Fruit fly (Drosophila melanogaster) ovary, adult (tissue): ENCODE data around the gene CG18262.

Experiments
- CG17801 ChIP-seq: fragments of 200-800 bp; optimal IDR thresholded peaks from 2 replicates; lab custom pipeline; 2019; ENCODE audit warnings: missing biosample characterization, mild to moderate bottlenecking, missing genetic modification characterization, moderate library complexity; ENCODE audit not compliant: partially characterized antibody

The CG18262 gene

DNA sequence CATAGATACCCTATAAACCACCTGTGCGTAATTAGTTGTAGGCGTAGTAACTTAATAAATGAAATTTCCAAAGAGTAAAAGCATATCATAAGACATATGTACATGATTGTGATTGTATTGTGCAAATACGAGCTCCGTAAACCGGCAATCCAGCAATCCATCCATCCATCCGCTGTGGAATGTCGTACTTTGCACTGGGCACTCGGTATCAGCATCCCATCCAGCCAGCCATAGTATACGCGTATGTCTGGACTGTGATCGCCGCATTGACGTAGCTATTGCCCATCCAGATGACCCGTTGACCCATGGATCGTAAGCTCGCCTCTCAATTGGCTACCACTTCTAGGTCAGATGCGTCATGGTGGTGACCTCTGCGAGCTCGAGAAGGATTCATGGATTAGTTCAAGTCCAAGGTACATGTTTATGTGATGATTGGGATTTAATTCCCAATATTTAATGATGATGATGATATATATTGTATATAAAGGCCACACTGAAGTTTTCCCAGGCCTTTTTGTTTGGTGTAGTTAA lies 6.3 kb downstream of the CG18262 start:
- TF ChIP-seq CG17801 (GFP tag; lab: Kevin White, UChicago), result no peak

DNA sequence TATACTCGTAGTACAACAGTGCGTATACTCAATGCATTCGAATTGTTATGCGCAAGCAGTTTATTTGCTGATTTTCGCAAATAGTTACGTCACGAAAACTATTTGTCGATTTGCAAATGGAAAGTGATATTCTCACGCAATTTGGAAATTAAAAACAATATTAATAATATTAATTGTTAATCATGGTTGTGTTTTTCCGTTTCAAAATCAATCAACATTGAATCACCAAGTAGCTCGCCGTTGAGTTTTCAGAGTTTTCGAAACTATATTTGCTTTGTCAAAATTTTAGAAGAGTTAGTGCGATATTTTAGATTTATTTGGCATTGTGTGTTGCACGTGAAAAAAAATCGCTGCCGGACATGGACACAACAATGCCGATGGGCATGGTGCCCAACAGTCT lies 7.0 kb downstream of the CG18262 start, which contains the start of gene CG15337:
Gene CG15337, plus strand, starts transcription at position 301 of the 400 bp plus-strand sequence.
- TF ChIP-seq CG17801 (GFP tag; lab: Kevin White, UChicago), result no peak

DNA sequence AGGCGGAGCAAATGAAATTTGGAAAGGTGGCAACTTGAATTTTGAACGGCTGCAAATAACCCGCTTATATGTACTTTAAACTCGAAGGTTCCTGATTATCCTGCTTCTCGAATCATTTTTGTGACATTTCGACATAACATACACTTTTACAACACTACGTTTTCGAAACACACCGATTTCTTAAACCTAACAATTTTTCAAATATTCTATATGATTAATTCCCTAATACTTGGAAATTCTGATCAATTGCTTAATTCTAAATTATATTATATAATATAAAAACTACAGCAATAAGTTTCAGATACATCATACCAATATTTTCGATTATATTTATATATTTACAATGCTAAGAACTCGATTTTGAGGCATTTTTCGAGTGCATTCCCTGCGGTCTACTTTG lies 9.9 kb downstream of the CG18262 start, which contains the start of gene CG10761:
Gene CG10761, minus strand, starts transcription at position 101 of the 400 bp plus-strand sequence.
- no peak for TF ChIP-seq CG17801 (GFP tag; lab: Kevin White, UChicago)

dm6 chrX:8163452-8163851 lies 10.7 kb downstream of the CG18262 start:
- no peak for TF ChIP-seq CG17801 (GFP tag; lab: Kevin White, UChicago)

- TF ChIP-seq CG17801 (GFP tag; lab: Kevin White, UChicago), result no peak
Observed at dm6 chrX:8165608-8166007, 12.9 kb downstream of the CG18262 start, which contains the start of gene Or7a. Or7a (minus strand) TSS chrX:8165708.

DNA sequence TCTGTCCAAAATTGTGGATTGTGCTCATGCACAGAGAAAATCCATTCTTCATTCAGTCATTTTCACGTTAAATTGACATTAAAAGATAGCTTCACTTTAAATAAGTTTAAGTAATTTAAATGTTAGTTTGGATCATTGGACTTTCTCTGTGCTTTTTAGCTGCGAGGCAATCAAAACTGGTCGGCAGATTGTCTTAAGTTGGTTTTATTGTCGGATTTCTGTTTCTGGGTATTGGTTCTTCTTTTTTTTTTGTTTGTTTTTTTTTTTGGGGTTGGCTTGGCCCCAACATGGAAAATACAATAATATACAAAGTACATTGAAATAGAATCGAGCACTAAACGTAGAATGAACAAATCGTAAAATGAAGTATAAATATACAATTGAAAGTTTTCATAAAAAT lies 17.4 kb downstream of the CG18262 start, which contains the start of gene CG2278:
Gene CG2278, minus strand, starts transcription at position 101 of the 400 bp plus-strand sequence.
- no peak for TF ChIP-seq CG17801 (GFP tag; lab: Kevin White, UChicago)

DNA sequence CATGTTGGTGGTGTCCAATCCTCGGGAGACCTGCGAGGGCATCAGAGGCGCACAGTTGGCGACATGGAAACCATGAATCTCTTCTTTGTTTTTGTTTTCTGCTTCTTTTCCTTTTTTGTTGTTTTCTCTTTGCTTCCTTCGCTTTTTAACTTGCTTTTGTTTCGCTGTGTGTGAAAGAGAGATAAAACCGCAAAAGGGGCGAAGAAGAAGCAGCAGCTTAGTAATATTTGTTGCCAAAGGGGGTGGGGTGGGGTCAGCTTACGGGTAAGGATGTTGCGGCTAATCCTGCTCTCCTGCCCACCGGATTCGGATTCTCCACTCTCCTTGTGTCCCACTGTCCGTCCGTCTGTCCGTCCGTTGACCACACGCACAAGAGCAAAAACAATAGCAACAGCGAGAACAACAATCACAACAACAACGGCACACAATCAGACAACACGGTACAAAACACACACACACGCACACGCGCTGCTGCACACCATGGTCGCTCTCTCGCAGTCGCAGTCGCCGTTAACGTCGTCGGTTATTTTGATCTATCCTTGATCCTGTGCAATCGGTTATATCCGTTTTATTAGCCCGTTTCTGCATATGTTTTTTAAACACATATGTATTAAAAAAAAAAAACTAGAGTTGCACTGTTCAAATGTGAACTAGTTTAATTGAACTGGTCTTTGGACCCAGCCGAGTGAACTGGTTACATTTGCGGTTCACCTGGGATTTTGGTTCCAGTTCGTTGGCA lies 23.7 kb downstream of the CG18262 start:
- peak; percentile 18 for TF ChIP-seq CG17801 (GFP tag; lab: Kevin White, UChicago)

dm6 chrX:8177030-8177349 lies 24.2 kb downstream of the CG18262 start, which contains the start of gene slpr:
slpr (minus strand) TSS chrX:8177185.
- TF ChIP-seq CG17801 (GFP tag; lab: Kevin White, UChicago), result no peak

dm6 chrX:8177742-8178141 lies 25.0 kb downstream of the CG18262 start:
- no peak for TF ChIP-seq CG17801 (GFP tag; lab: Kevin White, UChicago)

DNA sequence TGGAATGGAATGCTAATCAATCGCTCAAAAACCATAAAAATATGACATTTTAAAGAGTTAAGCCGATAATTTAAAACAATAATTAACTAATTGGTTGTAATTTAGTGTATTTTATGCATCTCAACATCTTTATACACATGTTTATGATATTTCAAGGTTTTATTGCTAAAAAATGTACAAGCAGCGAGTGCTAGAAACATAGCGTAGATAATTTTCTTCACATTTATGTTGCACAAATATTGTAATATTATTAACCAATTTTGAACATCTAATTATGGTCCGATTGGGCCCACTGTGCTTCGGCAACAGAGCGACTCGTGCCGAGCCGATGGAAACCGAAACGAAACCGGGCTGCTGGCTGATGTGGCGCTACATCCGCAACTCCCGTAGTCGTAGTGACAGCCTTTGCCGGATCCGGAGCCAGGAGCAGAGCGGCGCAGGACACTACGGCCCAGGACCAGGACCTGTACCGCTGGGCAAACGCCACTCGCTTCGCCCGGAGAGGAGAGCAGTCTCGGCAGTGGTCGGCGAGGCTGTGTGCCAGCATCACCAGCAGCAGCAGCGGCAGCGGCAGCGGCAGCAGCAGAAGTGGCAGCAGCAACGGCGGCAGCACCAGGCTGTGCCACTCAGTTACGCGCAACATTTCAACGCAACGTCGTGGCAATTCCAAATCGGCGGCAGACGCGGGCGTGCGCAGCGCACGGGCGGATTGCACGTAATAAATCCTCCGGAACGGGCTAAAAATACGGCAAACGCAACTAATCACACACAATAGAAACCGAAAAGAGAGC lies 25.6 kb downstream of the CG18262 start, which contains the start of gene sdt:
Gene sdt, plus strand, starts transcription at position 385 of the 791 bp plus-strand sequence.
- TF ChIP-seq CG17801 (GFP tag; lab: Kevin White, UChicago), result no peak

DNA sequence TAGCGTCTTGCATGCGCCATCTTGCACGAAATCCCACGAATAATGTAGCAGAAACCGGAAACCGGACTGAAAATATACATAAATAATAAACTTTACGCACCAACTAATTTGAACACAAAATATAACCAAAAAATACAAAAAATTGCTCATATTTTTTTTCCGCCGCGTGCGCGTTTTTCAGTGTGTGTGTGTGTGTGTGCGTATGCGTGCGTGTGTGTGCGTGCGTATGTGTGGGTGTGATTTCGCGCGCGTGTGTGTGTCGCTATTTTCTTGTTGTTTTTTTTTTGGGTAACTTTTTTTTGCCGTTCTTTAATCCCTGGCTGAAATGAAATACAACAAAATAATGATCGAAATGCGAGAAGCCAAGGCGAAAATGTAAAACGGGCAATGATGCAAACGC lies 26.2 kb downstream of the CG18262 start:
- TF ChIP-seq CG17801 (GFP tag; lab: Kevin White, UChicago), result no peak

- TF ChIP-seq CG17801 (GFP tag; lab: Kevin White, UChicago), result no peak
Observed at dm6 chrX:8179858-8180257, 27.1 kb downstream of the CG18262 start.

- no peak for TF ChIP-seq CG17801 (GFP tag; lab: Kevin White, UChicago)
Observed at dm6 chrX:8192191-8192590, 39.4 kb downstream of the CG18262 start.

DNA sequence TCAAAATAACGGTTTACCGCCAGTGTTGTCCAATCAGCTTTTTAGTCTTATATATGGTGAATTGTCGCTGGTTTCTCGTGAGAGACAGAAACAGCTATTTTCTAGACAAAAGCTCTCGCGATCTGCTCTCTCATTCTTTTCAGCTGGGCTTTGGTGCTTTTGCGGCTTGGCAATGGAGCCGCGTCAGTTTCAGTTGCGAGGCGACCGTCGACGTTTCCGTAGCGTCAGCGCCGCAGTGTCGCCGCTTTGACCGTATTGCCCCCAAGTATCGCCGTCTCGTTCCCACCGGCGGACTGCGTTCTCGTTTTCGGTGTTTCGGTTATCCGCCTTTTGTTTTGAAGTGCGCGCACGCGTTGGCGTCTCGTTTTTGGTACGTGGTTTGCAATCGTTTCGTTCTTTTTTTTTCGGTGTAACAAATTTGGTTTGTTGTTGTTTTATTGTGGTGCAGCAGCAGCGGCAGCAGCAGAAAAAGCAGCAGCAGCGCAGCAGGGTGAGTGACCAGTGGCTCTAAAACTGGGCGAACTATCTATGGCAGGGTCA lies 40.3 kb downstream of the CG18262 start:
- peak; percentile 83 for TF ChIP-seq CG17801 (GFP tag; lab: Kevin White, UChicago)

- TF ChIP-seq CG17801 (GFP tag; lab: Kevin White, UChicago), result no peak
Observed at dm6 chrX:8194559-8194958, 41.8 kb downstream of the CG18262 start.
